Worm (Caenorhabditis elegans): ENCODE measurements around the gene Y19D2B.1.

DNA sequence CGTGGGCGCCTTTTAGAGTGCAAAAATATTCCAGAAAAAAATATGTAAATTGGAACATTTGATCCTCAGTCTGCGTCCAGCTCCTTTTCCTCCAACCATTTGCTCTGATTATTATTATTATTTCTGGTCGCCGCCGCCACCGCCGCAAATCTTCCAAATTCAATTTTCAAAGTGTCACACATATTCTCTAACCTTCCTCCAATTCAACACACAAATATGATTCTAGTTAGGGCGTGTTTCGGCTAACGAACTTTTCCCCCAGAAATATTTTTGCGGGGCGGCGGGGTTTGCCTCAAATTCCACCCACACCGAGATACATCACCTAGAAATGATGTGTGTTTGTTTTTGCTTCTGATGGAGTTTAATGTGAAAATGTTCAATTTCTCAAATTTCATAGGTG is 48.9 kb upstream of the Y19D2B.1 start:
- TF ChIP-seq nhr-28 (tag; optimal IDR thresholded peaks at IDR 0.05) (no peak), pha-4 (tag; optimal IDR thresholded peaks at IDR 0.05) (no peak), tbx-8 (GFP tag; optimal IDR thresholded peaks at IDR 0.05) (no peak), unc-62 (GFP tag; optimal IDR thresholded peaks at IDR 0.05) (no peak), lin-13 (tag; optimal IDR thresholded peaks at IDR 0.05) (no peak), hlh-1 (tag; optimal IDR thresholded peaks at IDR 0.05) (no peak), snpc-4 (tag; optimal IDR thresholded peaks at IDR 0.05) (no peak), mep-1 (tag; optimal IDR thresholded peaks at IDR 0.05) (no peak), elt-3 (tag; optimal IDR thresholded peaks at IDR 0.05) (no peak)
